Fruit fly (Drosophila melanogaster) whole organism, embryonic: ENCODE data around the gene CG6569.

ENCODE experiments used
- CG10147 ChIP-seq: fragments of 200-800 bp; sonication (Bioruptor generic); optimal IDR thresholded peaks from 2 replicates; lab custom pipeline; 2019; ENCODE audit warnings: missing biosample characterization, mild to moderate bottlenecking, missing genetic modification characterization, moderate library complexity
- CG11696 ChIP-seq: fragments of 200-800 bp; sonication (Bioruptor generic); IDR thresholded peaks from 2 replicates; pipeline ENCODE4 v1.3.6; 2022; ENCODE audit warnings: missing biosample characterization, missing genetic modification characterization
- CG12104 ChIP-seq: fragments of 200-800 bp; sonication (Bioruptor generic); optimal IDR thresholded peaks from 3 replicates; lab custom pipeline; 2016; ENCODE audit warnings: missing biosample characterization, missing genetic modification characterization
- CG12299 ChIP-seq: fragments of 200-800 bp; sonication (Bioruptor generic); optimal IDR thresholded peaks from 2 replicates; lab custom pipeline; 2018; ENCODE audit warnings: missing biosample characterization, mild to moderate bottlenecking, missing genetic modification characterization
- CG12391 ChIP-seq: fragments of 200-800 bp; sonication (Bioruptor generic); optimal IDR thresholded peaks from 3 replicates; lab custom pipeline; 2018; ENCODE audit warnings: missing biosample characterization, mild to moderate bottlenecking, missing genetic modification characterization, moderate library complexity
- CG12769 ChIP-seq: fragments of 200-800 bp; sonication (Bioruptor generic); optimal IDR thresholded peaks from 2 replicates; lab custom pipeline; 2019; ENCODE audit warnings: missing biosample characterization, mild to moderate bottlenecking, missing genetic modification characterization, moderate library complexity
- CG14014 ChIP-seq: fragments of 200-800 bp; sonication (Bioruptor generic); IDR thresholded peaks from 2 replicates; pipeline ENCODE4 v1.3.6; 2022; ENCODE audit warnings: missing biosample characterization, missing genetic modification characterization
- CG14050 ChIP-seq: fragments of 200-800 bp; sonication (Bioruptor generic); IDR thresholded peaks from 3 replicates; pipeline ENCODE4 v1.3.6; 2022; ENCODE audit warnings: missing biosample characterization, missing genetic modification characterization
- CG14667 ChIP-seq: fragments of 200-800 bp; sonication (Bioruptor generic); IDR thresholded peaks from 2 replicates; pipeline ENCODE4 v1.3.6; 2022; ENCODE audit warnings: missing biosample characterization, missing genetic modification characterization
- CG1529 ChIP-seq: fragments of 200-800 bp; sonication (Bioruptor generic); optimal IDR thresholded peaks from 3 replicates; lab custom pipeline; 2018; ENCODE audit warnings: missing biosample characterization, missing genetic modification characterization
- CG15514 ChIP-seq: fragments of 200-800 bp; sonication (Bioruptor generic); optimal IDR thresholded peaks from 3 replicates; lab custom pipeline; 2017; ENCODE audit warnings: missing biosample characterization, missing genetic modification characterization, mild to moderate bottlenecking, moderate library complexity, missing genetic modification reagents
- CG15696 ChIP-seq: fragments of 200-800 bp; sonication (Bioruptor generic); optimal IDR thresholded peaks from 2 replicates; lab custom pipeline; 2019; ENCODE audit warnings: missing biosample characterization, mild to moderate bottlenecking, missing genetic modification characterization, moderate library complexity
- CG17328 ChIP-seq: fragments of 200-800 bp; sonication (Bioruptor generic); IDR thresholded peaks from 2 replicates; pipeline ENCODE4 v1.3.6; 2022; ENCODE audit warnings: missing biosample characterization, missing genetic modification characterization
- CG1792 ChIP-seq: fragments of 200-800 bp; sonication (Bioruptor generic); optimal IDR thresholded peaks from 2 replicates; lab custom pipeline; 2016; ENCODE audit warnings: missing biosample characterization, missing genetic modification characterization
- CG30431 ChIP-seq: fragments of 200-800 bp; sonication (Bioruptor generic); optimal IDR thresholded peaks from 2 replicates; lab custom pipeline; 2017; ENCODE audit warnings: missing biosample characterization, missing genetic modification characterization
- CG3281 ChIP-seq: fragments of 200-800 bp; sonication (Bioruptor generic); optimal IDR thresholded peaks from 3 replicates; lab custom pipeline; 2017; ENCODE audit warnings: missing biosample characterization, mild to moderate bottlenecking, missing genetic modification characterization
- CG3838 ChIP-seq: fragments of 200-800 bp; sonication (Bioruptor generic); optimal IDR thresholded peaks from 3 replicates; lab custom pipeline; 2016; ENCODE audit warnings: missing biosample characterization, missing genetic modification characterization
- CG3995 ChIP-seq: fragments of 200-800 bp; sonication (Bioruptor generic); optimal IDR thresholded peaks from 3 replicates; lab custom pipeline; 2016; ENCODE audit warnings: missing biosample characterization, missing genetic modification characterization
- CG6765 ChIP-seq: fragments of 200-800 bp; sonication (Bioruptor generic); optimal IDR thresholded peaks from 3 replicates; lab custom pipeline; 2017; ENCODE audit warnings: missing biosample characterization, mild to moderate bottlenecking, missing genetic modification characterization
- CG6813 ChIP-seq: fragments of 200-800 bp; sonication (Bioruptor generic); optimal IDR thresholded peaks from 2 replicates; lab custom pipeline; 2017; ENCODE audit warnings: missing biosample characterization, missing genetic modification characterization, mild to moderate bottlenecking, moderate library complexity, missing genetic modification reagents
- CG7357 ChIP-seq: fragments of 200-800 bp; sonication (Bioruptor generic); IDR thresholded peaks from 3 replicates; pipeline ENCODE4 v1.3.6; 2022; ENCODE audit warnings: missing biosample characterization, missing genetic modification characterization
- CG8944 ChIP-seq: fragments of 200-800 bp; sonication (Bioruptor generic); optimal IDR thresholded peaks from 3 replicates; lab custom pipeline; 2016; ENCODE audit warnings: missing biosample characterization, missing genetic modification characterization
- Doc2 ChIP-seq: fragments of 200-800 bp; sonication (Bioruptor generic); IDR thresholded peaks from 2 replicates; pipeline ENCODE4 v1.3.6; 2022; ENCODE audit warnings: missing biosample characterization, missing genetic modification characterization
- E2f1 ChIP-seq: fragments of 200-800 bp; sonication (Bioruptor generic); IDR thresholded peaks from 2 replicates; pipeline ENCODE4 v1.3.6; 2022; ENCODE audit warnings: missing biosample characterization, missing genetic modification characterization
- Eip74EF ChIP-seq, 2 experiments: fragments of 200-800 bp in 1 of 2; fragments of >200 bp in 1 of 2; sonication (Bioruptor generic) in 1 of 2; optimal IDR thresholded peaks; 2 replicates each; lab custom pipeline; 2017 to 2019; ENCODE audit warnings: missing biosample characterization in 2 of 2, missing genetic modification characterization in 2 of 2, mild to moderate bottlenecking in 1 of 2, moderate library complexity in 1 of 2
- Gug ChIP-seq: fragments of 200-800 bp; sonication (Bioruptor generic); IDR thresholded peaks from 4 replicates; pipeline ENCODE4 v1.3.6; 2022; ENCODE audit warnings: missing biosample characterization, missing genetic modification characterization
- HHEX ChIP-seq: fragments of 200-800 bp; sonication (Bioruptor generic); optimal IDR thresholded peaks from 3 replicates; lab custom pipeline; 2017; ENCODE audit warnings: missing biosample characterization, mild to moderate bottlenecking, missing genetic modification characterization, missing genetic modification reagents
- MESR4 ChIP-seq: fragments of 200-800 bp; sonication (Bioruptor generic); optimal IDR thresholded peaks from 2 replicates; lab custom pipeline; 2018; ENCODE audit warnings: missing biosample characterization, mild to moderate bottlenecking, missing genetic modification characterization, moderate library complexity
- NK7.1 ChIP-seq: fragments of 200-800 bp; sonication (Bioruptor generic); optimal IDR thresholded peaks from 3 replicates; lab custom pipeline; 2016; ENCODE audit warnings: missing biosample characterization, missing genetic modification characterization
- Neu2 ChIP-seq: fragments of 200-800 bp; sonication (Bioruptor generic); optimal IDR thresholded peaks from 3 replicates; lab custom pipeline; 2016; ENCODE audit warnings: missing biosample characterization, missing genetic modification characterization, borderline replicate concordance
- Pdp1 ChIP-seq, 2 experiments: fragments of 200-800 bp; sonication (Bioruptor generic); optimal IDR thresholded peaks; 3 replicates each; lab custom pipeline; 2016; ENCODE audit warnings: missing biosample characterization in 2 of 2, missing genetic modification characterization in 2 of 2, mild to moderate bottlenecking in 1 of 2, moderate library complexity in 1 of 2
- aop ChIP-seq: fragments of 200-800 bp; sonication (Bioruptor generic); IDR thresholded peaks from 2 replicates; pipeline ENCODE4 v1.3.6; 2022; ENCODE audit warnings: missing biosample characterization, missing genetic modification characterization
- ap ChIP-seq: fragments of 200-800 bp; sonication (Bioruptor generic); IDR thresholded peaks from 2 replicates; pipeline ENCODE4 v1.3.6; 2022; ENCODE audit warnings: missing biosample characterization, missing genetic modification characterization
- bab2 ChIP-seq: fragments of 200-800 bp; sonication (Bioruptor generic); optimal IDR thresholded peaks from 2 replicates; lab custom pipeline; 2016; ENCODE audit warnings: missing biosample characterization, missing genetic modification characterization
- bowl ChIP-seq: fragments of 200-800 bp; sonication (Bioruptor generic); IDR thresholded peaks from 2 replicates; pipeline ENCODE4 v1.3.6; 2022; ENCODE audit warnings: missing biosample characterization, missing genetic modification characterization
- br ChIP-seq: fragments of >200 bp; optimal IDR thresholded peaks from 2 replicates; lab custom pipeline; 2017
- ci ChIP-seq: fragments of 200-800 bp; sonication (Bioruptor generic); IDR thresholded peaks from 3 replicates; pipeline ENCODE4 v1.3.6; 2022; ENCODE audit warnings: missing biosample characterization, missing genetic modification characterization
- ems ChIP-seq: fragments of 200-800 bp; sonication (Bioruptor generic); optimal IDR thresholded peaks from 3 replicates; lab custom pipeline; 2016; ENCODE audit warnings: missing biosample characterization, missing genetic modification characterization
- fd102C ChIP-seq: fragments of 200-800 bp; sonication (Bioruptor generic); optimal IDR thresholded peaks from 2 replicates; lab custom pipeline; 2018; ENCODE audit warnings: missing biosample characterization, mild to moderate bottlenecking, missing genetic modification characterization, moderate library complexity
- fd3F ChIP-seq: fragments of 200-800 bp; sonication (Bioruptor generic); optimal IDR thresholded peaks from 2 replicates; lab custom pipeline; 2018; ENCODE audit warnings: missing biosample characterization, mild to moderate bottlenecking, missing genetic modification characterization, moderate library complexity
- grau ChIP-seq: fragments of 200-800 bp; optimal IDR thresholded peaks from 3 replicates; lab custom pipeline; 2019; ENCODE audit warnings: missing biosample characterization, mild to moderate bottlenecking, missing genetic modification characterization, moderate library complexity
- kay ChIP-seq: fragments of 200-800 bp; sonication (Bioruptor generic); optimal IDR thresholded peaks from 2 replicates; lab custom pipeline; 2016; ENCODE audit warnings: missing biosample characterization, missing genetic modification characterization
- klu ChIP-seq: fragments of 200-800 bp; sonication (Bioruptor generic); IDR thresholded peaks from 2 replicates; pipeline ENCODE4 v1.3.6; 2022; ENCODE audit warnings: missing biosample characterization, missing genetic modification characterization
- pfk ChIP-seq: fragments of 200-800 bp; sonication (Bioruptor generic); optimal IDR thresholded peaks from 2 replicates; lab custom pipeline; 2018; ENCODE audit warnings: missing biosample characterization, mild to moderate bottlenecking, missing genetic modification characterization, moderate library complexity
- sens-2 ChIP-seq: fragments of 200-800 bp; sonication (Bioruptor generic); IDR thresholded peaks from 2 replicates; pipeline ENCODE4 v1.3.6; 2022; ENCODE audit warnings: missing biosample characterization, missing genetic modification characterization
- shn ChIP-seq: fragments of 200-800 bp; sonication (Bioruptor generic); optimal IDR thresholded peaks from 3 replicates; lab custom pipeline; 2016; ENCODE audit warnings: missing biosample characterization, missing genetic modification characterization
- sr ChIP-seq: fragments of 200-800 bp; sonication (Bioruptor generic); IDR thresholded peaks from 3 replicates; pipeline ENCODE4 v1.3.6; 2022; ENCODE audit warnings: missing biosample characterization, missing genetic modification characterization
- ssp ChIP-seq: fragments of 200-800 bp; sonication (Bioruptor generic); IDR thresholded peaks from 2 replicates; pipeline ENCODE4 v1.3.6; 2022; ENCODE audit warnings: missing biosample characterization, missing genetic modification characterization
- wdn ChIP-seq: fragments of 200-800 bp; sonication (Bioruptor generic); IDR thresholded peaks from 2 replicates; pipeline ENCODE4 v1.3.6; 2022; ENCODE audit warnings: missing biosample characterization, missing genetic modification characterization
- z ChIP-seq: fragments of 200-800 bp; sonication (Bioruptor generic); IDR thresholded peaks from 3 replicates; pipeline ENCODE4 v1.3.6; 2022; ENCODE audit warnings: missing biosample characterization, missing genetic modification characterization
- zfh1 ChIP-seq: fragments of 200-800 bp; sonication (Bioruptor generic); IDR thresholded peaks from 3 replicates; pipeline ENCODE4 v1.3.6; 2022; ENCODE audit warnings: missing biosample characterization, missing genetic modification characterization

The CG6569 gene

dm6 chr3R:21848987-21849442, 18.7 kb downstream of the CG6569 start (continued):
- TF ChIP-seq CG14014 (GFP tag; lab: Robert Waterston, UW) (no peak; the same call in 1 of the 2 replicates), ci (GFP tag; lab: Robert Waterston, UW) (0 out of 3 replicates have a peak, but pooled peaks have one; percentile 13), CG3838 (GFP tag; lab: Kevin White, UChicago) (no peak), CG12391 (tag; lab: Kevin White, UChicago) (peak; percentile 73), CG8944 (GFP tag; lab: Kevin White, UChicago) (peak; percentile 23), klu (no peak), CG12299 (peak; percentile 41), CG7357 (GFP tag; lab: Robert Waterston, UW) (0 out of 3 replicates have a peak, but pooled peaks have one; percentile 31), wdn (GFP tag; lab: Robert Waterston, UW) (no peak), CG6813 (GFP tag; lab: Kevin White, UChicago) (peak; percentile 66), Neu2 (GFP tag; lab: Kevin White, UChicago) (no peak), Eip74EF (GFP tag; optimal IDR thresholded peaks at IDR 0.05; lab: Kevin White, UChicago) (peak in 1 of 2 experiments; percentile 78), CG30431 (peak; percentile 66), fd102C (peak; percentile 12), shn (GFP tag; lab: Kevin White, UChicago) (no peak), sens-2 (GFP tag; lab: Robert Waterston, UW) (no peak), CG15514 (peak; percentile 13), bowl (GFP tag; lab: Robert Waterston, UW) (no peak), CG10147 (GFP tag; lab: Kevin White, UChicago) (peak; percentile 64), z (GFP tag; lab: Robert Waterston, UW) (no peak), NK7.1 (GFP tag; lab: Kevin White, UChicago) (peak; percentile 29), E2f1 (GFP tag; lab: Robert Waterston, UW) (peak; percentile 56), CG1529 (GFP tag; lab: Kevin White, UChicago) (peak; percentile 69), ap (GFP tag; lab: Robert Waterston, UW) (no peak), ssp (GFP tag; lab: Robert Waterston, UW) (peak; percentile 27; the same call in 1 of the 2 replicates), grau (peak; percentile 66), br (no peak), CG17328 (peak; percentile 32; the same call in 1 of the 2 replicates), ems (peak; percentile 65), CG12769 (tag; lab: Kevin White, UChicago) (no peak), CG1792 (GFP tag; lab: Kevin White, UChicago) (no peak), bab2 (peak; percentile 52), Doc2 (no peak), Gug (GFP tag; lab: Robert Waterston, UW) (no peak), CG14667 (peak; percentile 32; the same call in 1 of the 2 replicates), CG3995 (GFP tag; lab: Kevin White, UChicago) (no peak), CG12104 (GFP tag; lab: Kevin White, UChicago) (peak; percentile 79), CG15696 (peak; percentile 78), CG3281 (peak; percentile 55), kay (GFP tag; lab: Kevin White, UChicago) (no peak), MESR4 (no peak), sr (GFP tag; lab: Robert Waterston, UW) (no peak), HHEX (GFP tag; lab: Kevin White, UChicago) (peak; percentile 69), aop (GFP tag; lab: Robert Waterston, UW) (no peak), Pdp1 (GFP tag; optimal IDR thresholded peaks at IDR 0.05; lab: Kevin White, UChicago) (peak; percentile 76 to 78), CG14050 (GFP tag; lab: Robert Waterston, UW) (peak; percentile 21; the same call in 2 of the 3 replicates), CG6765 (GFP tag; lab: Kevin White, UChicago) (no peak), fd3F (GFP tag; lab: Kevin White, UChicago) (no peak), zfh1 (GFP tag; lab: Robert Waterston, UW) (peak; percentile 69), CG11696 (GFP tag; lab: Robert Waterston, UW) (peak; percentile 87), pfk (GFP tag; lab: Kevin White, UChicago) (no peak)
